Worm (Caenorhabditis elegans) whole organism, young adult: Measurements from ENCODE around the gene T27A8.2.

Experiments used
- Y53F4B.3 ChIP-seq: fragments of 200-800 bp; sonication (Bioruptor generic); IDR thresholded peaks from 2 replicates; pipeline ENCODE4 v1.3.6; 2022; ENCODE audit warnings: missing genetic modification reagents, missing genetic modification characterization, missing compliant biosample characterization
- ama-1 ChIP-seq, 3 experiments: fragments of 150-350 bp in 1 of 3; sonication (generic microtip) in 2 of 3; optimal IDR thresholded peaks; 2 replicates each; lab custom pipeline; 2014 to 2018; ENCODE audit warnings: missing biosample characterization in 2 of 3, missing genetic modification characterization in 2 of 3, missing genetic modification reagents in 2 of 3
- attf-6 ChIP-seq: fragments of 200-800 bp; sonication (Bioruptor generic); IDR thresholded peaks from 2 replicates; pipeline ENCODE4 v1.3.6; 2022; ENCODE audit warnings: missing genetic modification reagents, missing genetic modification characterization, missing compliant biosample characterization
- lin-35 ChIP-seq, 3 experiments: fragments of 150-350 bp in 2 of 3; sonication (generic microtip) in 1 of 3; optimal IDR thresholded peaks; 2 replicates each; lab custom pipeline; 2014 to 2018; ENCODE audit warnings: missing biosample characterization in 3 of 3, missing genetic modification characterization in 3 of 3, missing genetic modification reagents in 3 of 3
- mcd-1 ChIP-seq: fragments of 200-800 bp; sonication (Bioruptor generic); IDR thresholded peaks from 2 replicates; pipeline ENCODE4 v1.3.6; 2022; ENCODE audit warnings: missing genetic modification reagents, missing genetic modification characterization, missing compliant biosample characterization
- mel-28 ChIP-seq: sonication (generic microtip); optimal IDR thresholded peaks from 2 replicates; lab custom pipeline; 2016; ENCODE audit warnings: borderline replicate concordance, mild to moderate bottlenecking, missing genetic modification characterization, missing compliant biosample characterization
- pha-4 ChIP-seq: fragments of 150-350 bp; sonication (generic microtip); optimal IDR thresholded peaks from 2 replicates; lab custom pipeline; 2014; ENCODE audit warnings: missing biosample characterization, missing genetic modification reagents, missing genetic modification characterization
- unc-62 ChIP-seq: fragments of 150-350 bp; optimal IDR thresholded peaks from 2 replicates; lab custom pipeline; 2014; ENCODE audit warnings: missing biosample characterization, missing genetic modification reagents, missing genetic modification characterization
- ztf-26 ChIP-seq: sonication (generic microtip); optimal IDR thresholded peaks from 2 replicates; lab custom pipeline; 2017; ENCODE audit warnings: missing genetic modification characterization, missing compliant biosample characterization
- ztf-6 ChIP-seq: fragments of 200-800 bp; sonication (Bioruptor generic); IDR thresholded peaks from 2 replicates; pipeline ENCODE4 v1.3.6; 2022; ENCODE audit warnings: missing genetic modification reagents, missing genetic modification characterization, missing compliant biosample characterization

DNA sequence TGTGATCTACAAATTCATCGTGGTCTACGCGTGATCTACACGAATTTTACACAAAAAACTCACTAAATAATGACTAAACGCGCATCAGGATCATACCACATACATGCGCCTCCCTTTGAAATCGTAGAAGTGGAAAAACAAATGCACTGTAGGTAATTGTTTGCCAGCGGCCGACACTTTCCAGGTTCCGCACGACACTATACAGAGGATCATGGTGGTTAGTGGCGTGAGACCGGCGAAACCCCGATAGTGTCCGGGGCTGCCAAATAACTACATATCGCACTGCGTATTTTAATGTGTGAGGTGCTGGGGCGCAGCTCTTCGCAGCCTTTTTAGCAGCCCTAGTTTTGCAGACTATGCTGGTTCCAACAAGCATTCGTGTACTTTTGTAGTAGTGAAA is 19.9 kb upstream of the T27A8.2 start:
- TF ChIP-seq ztf-26 (no peak), pha-4 (tag; lab: Kevin White, UChicago) (no peak), attf-6 (GFP tag; lab: Robert Waterston, UW) (no peak), unc-62 (GFP tag; lab: Kevin White, UChicago) (no peak), ztf-6 (GFP tag; lab: Robert Waterston, UW) (no peak), mcd-1 (GFP tag; lab: Robert Waterston, UW) (no peak), mel-28 (no peak), ama-1 (optimal IDR thresholded peaks at IDR 0.05; lab: Kevin White, UChicago) (no peak), ama-1 (GFP tag; optimal IDR thresholded peaks at IDR 0.05; lab: Kevin White, UChicago) (no peak), Y53F4B.3 (GFP tag; lab: Robert Waterston, UW) (no peak), lin-35 (GFP tag; optimal IDR thresholded peaks at IDR 0.05; lab: Kevin White, UChicago) (no peak)
